1 fruit fly cellular context compared by ENCODE assay signal in the genomic region with DNA sequence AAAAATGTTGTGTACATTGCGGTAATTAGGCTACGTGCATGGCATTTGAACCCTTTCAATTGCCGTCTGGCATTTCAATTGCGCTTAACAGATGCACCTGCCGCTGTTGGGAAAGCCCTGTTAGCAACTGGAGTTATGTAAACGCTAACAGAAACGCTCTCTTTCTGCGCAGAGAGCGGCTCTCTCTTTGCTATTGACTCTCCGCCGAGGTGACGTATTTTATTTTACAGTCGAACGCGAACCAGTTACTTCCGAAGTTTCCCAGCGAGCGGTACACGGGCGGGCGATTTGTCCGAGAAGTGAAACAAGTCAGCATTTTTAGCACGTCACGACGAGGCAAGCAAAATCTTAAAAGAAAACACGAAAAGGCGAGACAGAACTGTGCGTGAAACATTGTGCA.
TF ChIP-seq lines count a peak whose summit lies in the region.

A gene (plus strand): TSS at position 242 of the 400 bp plus-strand sequence.

TF ChIP-seq in whole organism, embryonic, 481 proteins besides CTCF, POLR2A, EP300 and RAD21 (continued from another document):
- TF ChIP-seq Doc3 (GFP tag; IDR thresholded peaks at IDR 0.05; lab: Robert Waterston, UW; ENCODE audit: partially characterized antibody) (0 out of 3 replicates have a peak, but pooled peaks have one; percentile 16), jing (GFP tag; optimal IDR thresholded peaks at IDR 0.05; lab: Kevin White, UChicago) (peak; percentile 16), eyg (GFP tag; optimal IDR thresholded peaks at IDR 0.05; lab: Kevin White, UChicago) (no peak), Nf-YB (GFP tag; optimal IDR thresholded peaks at IDR 0.05; lab: Kevin White, UChicago) (peak; percentile 18), CG7987 (GFP tag; optimal IDR thresholded peaks at IDR 0.05; lab: Kevin White, UChicago) (peak; percentile 16), CG2120 (GFP tag; optimal IDR thresholded peaks at IDR 0.05; lab: Kevin White, UChicago) (no peak), trem (tag; optimal IDR thresholded peaks at IDR 0.05; lab: Kevin White, UChicago) (no peak), aop (GFP tag; IDR thresholded peaks at IDR 0.05; lab: Robert Waterston, UW) (peak; percentile 30; the same call in 1 of the 2 replicates), CG11560 (tag; IDR thresholded peaks at IDR 0.05; lab: Robert Waterston, UW) (no peak), CG2712 (tag; optimal IDR thresholded peaks at IDR 0.05; lab: Kevin White, UChicago) (peak; percentile 1), Opbp (GFP tag; IDR thresholded peaks at IDR 0.05; lab: Robert Waterston, UW; ENCODE audit: partially characterized antibody) (peak; percentile 63; the same call in 2 of the 3 replicates), CG6765 (GFP tag; optimal IDR thresholded peaks at IDR 0.05; lab: Kevin White, UChicago) (peak; percentile 16), mirr (GFP tag; optimal IDR thresholded peaks at IDR 0.05; lab: Kevin White, UChicago) (peak; percentile 62), HLH4C (GFP tag; IDR thresholded peaks at IDR 0.05; lab: Robert Waterston, UW; ENCODE audit: partially characterized antibody) (peak; percentile 41; the same call in 1 of the 3 replicates), CG2875 (GFP tag; optimal IDR thresholded peaks at IDR 0.05; lab: Kevin White, UChicago) (peak; percentile 4), stwl (tag; optimal IDR thresholded peaks at IDR 0.05; lab: Kevin White, UChicago) (peak; percentile 11), pfk (GFP tag; optimal IDR thresholded peaks at IDR 0.05; lab: Kevin White, UChicago) (no peak), CG12769 (tag; optimal IDR thresholded peaks at IDR 0.05; lab: Kevin White, UChicago) (peak; percentile 10), grau (tag; optimal IDR thresholded peaks at IDR 0.05; lab: Kevin White, UChicago) (peak; percentile 5), caup (GFP tag; optimal IDR thresholded peaks at IDR 0.05; lab: Kevin White, UChicago; ENCODE audit: severe bottlenecking) (no peak), CG17612 (GFP tag; IDR thresholded peaks at IDR 0.05; lab: Robert Waterston, UW) (no peak), CHES-1-like (GFP tag; optimal IDR thresholded peaks at IDR 0.05; lab: Kevin White, UChicago) (no peak), HmgZ (tag; optimal IDR thresholded peaks at IDR 0.05; lab: Kevin White, UChicago) (peak; percentile 10), vvl (GFP tag; IDR thresholded peaks at IDR 0.05; lab: Robert Waterston, UW) (peak; percentile 60; the same call in 1 of the 2 replicates), inv (GFP tag; IDR thresholded peaks at IDR 0.05; lab: Robert Waterston, UW; ENCODE audit: partially characterized antibody) (no peak), ttk (GFP tag; IDR thresholded peaks at IDR 0.05; lab: Robert Waterston, UW) (no peak), pb (GFP tag; optimal IDR thresholded peaks at IDR 0.05; lab: Kevin White, UChicago) (peak; percentile 19), HLHmδ (GFP tag; optimal IDR thresholded peaks at IDR 0.05; lab: Kevin White, UChicago) (peak; percentile 72), Xbp1 (GFP tag; optimal IDR thresholded peaks at IDR 0.05; lab: Kevin White, UChicago) (peak; percentile 1), kni (GFP tag; optimal IDR thresholded peaks at IDR 0.05; lab: Kevin White, UChicago) (peak; percentile 16), esg (GFP tag; conservative IDR thresholded peaks at IDR 0.05; lab: Robert Waterston, UW) (no peak), ewg (GFP tag; optimal IDR thresholded peaks at IDR 0.05; lab: Kevin White, UChicago) (peak; percentile 59), pan (optimal IDR thresholded peaks at IDR 0.05; lab: Kevin White, UChicago) (no peak), pan (GFP tag; optimal IDR thresholded peaks at IDR 0.05 in 1 of 2, IDR thresholded peaks at IDR 0.05 in 1 of 2) (peak in 1 of 2 experiments; percentile 33), CG3163 (GFP tag; optimal IDR thresholded peaks at IDR 0.05; lab: Kevin White, UChicago) (peak; percentile 78), yki (optimal IDR thresholded peaks at IDR 0.05; lab: Kevin White, UChicago) (peak; percentile 91), ci (GFP tag; IDR thresholded peaks at IDR 0.05; lab: Robert Waterston, UW) (peak; percentile 55; the same call in 1 of the 3 replicates), Gug (GFP tag; IDR thresholded peaks at IDR 0.05; lab: Robert Waterston, UW) (0 out of 4 replicates have a peak, but pooled peaks have one; percentile 8), sqz (GFP tag; optimal IDR thresholded peaks at IDR 0.05; lab: Kevin White, UChicago) (no peak), Meics (GFP tag; optimal IDR thresholded peaks at IDR 0.05; lab: Kevin White, UChicago) (peak; percentile 31), CG6254 (GFP tag; optimal IDR thresholded peaks at IDR 0.05; lab: Kevin White, UChicago) (peak; percentile 1), CG31224 (GFP tag; IDR thresholded peaks at IDR 0.05; lab: Robert Waterston, UW) (no peak), dpn (GFP tag; optimal IDR thresholded peaks at IDR 0.05; lab: Kevin White, UChicago) (no peak), gsb-n (tag; optimal IDR thresholded peaks at IDR 0.05; lab: Kevin White, UChicago) (peak; percentile 20), Pdp1 (GFP tag; optimal IDR thresholded peaks at IDR 0.05; lab: Kevin White, UChicago) (peak in 1 of 2 experiments; percentile 63), amos (GFP tag; IDR thresholded peaks at IDR 0.05; lab: Robert Waterston, UW; ENCODE audit: partially characterized antibody) (peak; percentile 58), CG1603 (tag; optimal IDR thresholded peaks at IDR 0.05; lab: Kevin White, UChicago) (peak; percentile 21), Fer1 (GFP tag; optimal IDR thresholded peaks at IDR 0.05; lab: Kevin White, UChicago) (no peak), Trl (optimal IDR thresholded peaks at IDR 0.05; lab: Kevin White, UChicago) (peak; percentile 87 to 98), Trl (GFP tag; optimal IDR thresholded peaks at IDR 0.05; lab: Kevin White, UChicago) (peak; percentile 39), bowl (GFP tag; IDR thresholded peaks at IDR 0.05; lab: Robert Waterston, UW) (0 out of 2 replicates have a peak, but pooled peaks have one; percentile 25), ssp (GFP tag; IDR thresholded peaks at IDR 0.05; lab: Robert Waterston, UW) (no peak), da (GFP tag; optimal IDR thresholded peaks at IDR 0.05; lab: Kevin White, UChicago) (no peak), Aef1 (GFP tag; IDR thresholded peaks at IDR 0.05; lab: Robert Waterston, UW) (no peak), CG15073 (GFP tag; optimal IDR thresholded peaks at IDR 0.05; lab: Kevin White, UChicago) (no peak), nom (GFP tag; optimal IDR thresholded peaks at IDR 0.05; lab: Kevin White, UChicago) (peak; percentile 62), slou (GFP tag; optimal IDR thresholded peaks at IDR 0.05; lab: Kevin White, UChicago) (no peak), sens (GFP tag; lab: Kevin White, UChicago) (peak; percentile 84), Dbx (GFP tag; IDR thresholded peaks at IDR 0.05; lab: Robert Waterston, UW) (0 out of 3 replicates have a peak, but pooled peaks have one; percentile 53), gro (GFP tag; optimal IDR thresholded peaks at IDR 0.05; lab: Kevin White, UChicago) (peak; percentile 44), ken (GFP tag; IDR thresholded peaks at IDR 0.05; lab: Robert Waterston, UW) (0 out of 3 replicates have a peak, but pooled peaks have one; percentile 5), pros (GFP tag; optimal IDR thresholded peaks at IDR 0.05; lab: Kevin White, UChicago) (peak; percentile 42), bbx (GFP tag; IDR thresholded peaks at IDR 0.05; lab: Robert Waterston, UW; ENCODE audit: partially characterized antibody) (peak; percentile 48; the same call in 1 of the 2 replicates), chinmo (GFP tag; IDR thresholded peaks at IDR 0.05; lab: Robert Waterston, UW; ENCODE audit: partially characterized antibody) (peak; percentile 56; the same call in 1 of the 4 replicates)
